Fruit fly (Drosophila melanogaster) whole organism, embryonic: ENCODE measurements around the gene brat.

Source experiments
- CG1603 ChIP-seq: fragments of 200-800 bp; sonication (Bioruptor generic); optimal IDR thresholded peaks from 2 replicates; lab custom pipeline; 2019; ENCODE audit warnings: missing biosample characterization, mild to moderate bottlenecking, missing genetic modification characterization, moderate library complexity
- CG17361 ChIP-seq: fragments of 200-800 bp; sonication (Bioruptor generic); IDR thresholded peaks from 3 replicates; pipeline ENCODE4 v1.3.6; 2022; ENCODE audit warnings: missing biosample characterization, missing genetic modification characterization
- CG18262 ChIP-seq: fragments of 200-800 bp; optimal IDR thresholded peaks from 3 replicates; lab custom pipeline; 2019; ENCODE audit warnings: missing biosample characterization, mild to moderate bottlenecking, missing genetic modification characterization, moderate library complexity
- CG2199 ChIP-seq: fragments of 200-800 bp; sonication (Bioruptor generic); IDR thresholded peaks from 3 replicates; pipeline ENCODE4 v1.3.6; 2022; ENCODE audit warnings: missing biosample characterization, missing genetic modification characterization
- CG2875 ChIP-seq: fragments of 200-800 bp; sonication (Bioruptor generic); optimal IDR thresholded peaks from 2 replicates; lab custom pipeline; 2017; ENCODE audit warnings: missing biosample characterization, mild to moderate bottlenecking, missing genetic modification characterization, missing genetic modification reagents
- CG30403 ChIP-seq: fragments of 200-800 bp; sonication (Bioruptor generic); optimal IDR thresholded peaks from 3 replicates; lab custom pipeline; 2016; ENCODE audit warnings: missing biosample characterization, missing genetic modification characterization
- CG3163 ChIP-seq: fragments of 200-800 bp; sonication (Bioruptor generic); optimal IDR thresholded peaks from 3 replicates; lab custom pipeline; 2016; ENCODE audit warnings: missing biosample characterization, missing genetic modification characterization
- CG4404 ChIP-seq: fragments of 200-800 bp; sonication (Bioruptor generic); IDR thresholded peaks from 2 replicates; pipeline ENCODE4 v1.3.6; 2022; ENCODE audit warnings: missing biosample characterization, missing genetic modification characterization
- CG5953 ChIP-seq: fragments of 200-800 bp; sonication (Bioruptor generic); IDR thresholded peaks from 2 replicates; pipeline ENCODE4 v1.3.6; 2022; ENCODE audit warnings: missing biosample characterization, missing genetic modification characterization
- CG6654 ChIP-seq: fragments of 200-800 bp; sonication (Bioruptor generic); optimal IDR thresholded peaks from 2 replicates; lab custom pipeline; 2017; ENCODE audit warnings: missing biosample characterization, mild to moderate bottlenecking, missing genetic modification characterization
- CG7556 ChIP-seq: fragments of 200-800 bp; sonication (Bioruptor generic); optimal IDR thresholded peaks from 2 replicates; lab custom pipeline; 2017; ENCODE audit warnings: missing biosample characterization, mild to moderate bottlenecking, missing genetic modification characterization
- CG8765 ChIP-seq: fragments of 200-800 bp; sonication (Bioruptor generic); IDR thresholded peaks from 2 replicates; pipeline ENCODE4 v1.3.6; 2022; ENCODE audit warnings: missing biosample characterization, missing genetic modification characterization
- CG9437 ChIP-seq: fragments of 200-800 bp; sonication (Bioruptor generic); optimal IDR thresholded peaks from 2 replicates; lab custom pipeline; 2018; ENCODE audit warnings: missing biosample characterization, mild to moderate bottlenecking, missing genetic modification characterization
- Chrac-16 ChIP-seq: fragments of 200-800 bp; sonication (Bioruptor generic); optimal IDR thresholded peaks from 3 replicates; lab custom pipeline; 2016; ENCODE audit warnings: missing biosample characterization, missing genetic modification characterization
- Ets65A ChIP-seq: fragments of 200-800 bp; sonication (Bioruptor generic); peaks from one replicate; lab custom pipeline; 2016; ENCODE audit warnings: missing biosample characterization, missing genetic modification characterization
- Fer3 ChIP-seq: fragments of 200-800 bp; sonication (Bioruptor generic); optimal IDR thresholded peaks from 2 replicates; lab custom pipeline; 2018; ENCODE audit warnings: missing biosample characterization, mild to moderate bottlenecking, missing genetic modification characterization, moderate library complexity
- Mes4 ChIP-seq: fragments of 200-800 bp; sonication (Bioruptor generic); optimal IDR thresholded peaks from 2 replicates; lab custom pipeline; 2016; ENCODE audit warnings: missing biosample characterization, missing genetic modification characterization
- NK7.1 ChIP-seq: fragments of 200-800 bp; sonication (Bioruptor generic); optimal IDR thresholded peaks from 3 replicates; lab custom pipeline; 2016; ENCODE audit warnings: missing biosample characterization, missing genetic modification characterization
- Nf-YA ChIP-seq: fragments of 200-800 bp; sonication (Bioruptor generic); IDR thresholded peaks from 2 replicates; pipeline ENCODE4 v1.3.6; 2022; ENCODE audit warnings: missing biosample characterization, missing genetic modification characterization
- Optix ChIP-seq: fragments of 200-800 bp; sonication (Bioruptor generic); IDR thresholded peaks from 3 replicates; pipeline ENCODE4 v1.3.6; 2022; ENCODE audit warnings: missing biosample characterization, missing genetic modification characterization
- Sry-β ChIP-seq: fragments of 200-800 bp; sonication (Bioruptor generic); optimal IDR thresholded peaks from 2 replicates; lab custom pipeline; 2018; ENCODE audit warnings: missing biosample characterization, mild to moderate bottlenecking, missing genetic modification characterization, moderate library complexity
- Xrp1 ChIP-seq: fragments of 200-800 bp; sonication (Bioruptor generic); IDR thresholded peaks from 2 replicates; pipeline ENCODE4 v1.3.6; 2022; ENCODE audit warnings: missing biosample characterization, missing genetic modification characterization
- ara ChIP-seq: fragments of 200-800 bp; sonication (Bioruptor generic); IDR thresholded peaks from 2 replicates; pipeline ENCODE4 v1.3.6; 2022; ENCODE audit warnings: missing biosample characterization, missing genetic modification characterization
- bcd ChIP-seq: fragments of 200-800 bp; sonication (Bioruptor generic); optimal IDR thresholded peaks from 2 replicates; lab custom pipeline; 2017; ENCODE audit warnings: missing biosample characterization, mild to moderate bottlenecking, missing genetic modification characterization
- cad ChIP-seq: fragments of >200 bp; optimal IDR thresholded peaks from 2 replicates; lab custom pipeline; 2017; ENCODE audit warnings: missing biosample characterization, missing genetic modification characterization
- caup ChIP-seq: fragments of 200-800 bp; sonication (Bioruptor generic); optimal IDR thresholded peaks from 3 replicates; lab custom pipeline; 2017; ENCODE audit warnings: missing biosample characterization, mild to moderate bottlenecking, missing genetic modification characterization, moderate library complexity; ENCODE audit not compliant: severe bottlenecking
- chinmo ChIP-seq: fragments of 200-800 bp; sonication (Bioruptor generic); IDR thresholded peaks from 4 replicates; pipeline ENCODE4 v1.3.6; 2022; ENCODE audit warnings: missing biosample characterization, missing genetic modification characterization; ENCODE audit not compliant: partially characterized antibody
- ci ChIP-seq: fragments of 200-800 bp; sonication (Bioruptor generic); IDR thresholded peaks from 3 replicates; pipeline ENCODE4 v1.3.6; 2022; ENCODE audit warnings: missing biosample characterization, missing genetic modification characterization
- dan ChIP-seq: fragments of 200-800 bp; sonication (Bioruptor generic); IDR thresholded peaks from 2 replicates; pipeline ENCODE4 v1.3.6; 2022; ENCODE audit warnings: missing biosample characterization, missing genetic modification characterization
- fru ChIP-seq: fragments of >200 bp; optimal IDR thresholded peaks from 2 replicates; lab custom pipeline; 2017
- ftz-f1 ChIP-seq: fragments of 200-800 bp; sonication (Bioruptor generic); optimal IDR thresholded peaks from 2 replicates; lab custom pipeline; 2016; ENCODE audit warnings: missing biosample characterization, missing genetic modification characterization
- grau ChIP-seq: fragments of 200-800 bp; optimal IDR thresholded peaks from 3 replicates; lab custom pipeline; 2019; ENCODE audit warnings: missing biosample characterization, mild to moderate bottlenecking, missing genetic modification characterization, moderate library complexity
- gsb-n ChIP-seq: fragments of 200-800 bp; sonication (Bioruptor generic); optimal IDR thresholded peaks from 3 replicates; lab custom pipeline; 2018; ENCODE audit warnings: missing biosample characterization, mild to moderate bottlenecking, missing genetic modification characterization
- her ChIP-seq: fragments of 200-800 bp; sonication (Bioruptor generic); optimal IDR thresholded peaks from 2 replicates; lab custom pipeline; 2016; ENCODE audit warnings: missing biosample characterization, missing genetic modification characterization
- jing ChIP-seq: fragments of 200-800 bp; sonication (Bioruptor generic); optimal IDR thresholded peaks from 2 replicates; lab custom pipeline; 2018; ENCODE audit warnings: missing biosample characterization, mild to moderate bottlenecking, missing genetic modification characterization
- klu ChIP-seq: fragments of 200-800 bp; sonication (Bioruptor generic); IDR thresholded peaks from 2 replicates; pipeline ENCODE4 v1.3.6; 2022; ENCODE audit warnings: missing biosample characterization, missing genetic modification characterization
- lbe ChIP-seq: fragments of 200-800 bp; sonication (Bioruptor generic); optimal IDR thresholded peaks from 2 replicates; lab custom pipeline; 2016; ENCODE audit warnings: missing biosample characterization, mild to moderate bottlenecking, missing genetic modification characterization
- mirr ChIP-seq: fragments of 200-800 bp; sonication (Bioruptor generic); optimal IDR thresholded peaks from 3 replicates; lab custom pipeline; 2018; ENCODE audit warnings: missing biosample characterization, mild to moderate bottlenecking, missing genetic modification characterization
- pan ChIP-seq, 4 experiments: fragments of >200 bp in 3 of 4; fragments of 200-800 bp in 1 of 4; sonication (Bioruptor generic) in 1 of 4; optimal IDR thresholded peaks in 3 of 4; IDR thresholded peaks in 1 of 4; 2 replicates each; pipeline versions ENCODE4 v1.3.6 to Lab custom; 2017 to 2022; ENCODE audit warnings: missing biosample characterization in 2 of 4, missing genetic modification characterization in 2 of 4, mixed read lengths in 1 of 4
- pfk ChIP-seq: fragments of 200-800 bp; sonication (Bioruptor generic); optimal IDR thresholded peaks from 2 replicates; lab custom pipeline; 2018; ENCODE audit warnings: missing biosample characterization, mild to moderate bottlenecking, missing genetic modification characterization, moderate library complexity
- phol ChIP-seq: fragments of 200-800 bp; sonication (Bioruptor generic); optimal IDR thresholded peaks from 3 replicates; lab custom pipeline; 2018; ENCODE audit warnings: missing biosample characterization, mild to moderate bottlenecking, missing genetic modification characterization, moderate library complexity
- sc ChIP-seq, 3 experiments: fragments of >200 bp in 2 of 3; fragments of 200-800 bp in 1 of 3; sonication (Bioruptor generic) in 1 of 3; optimal IDR thresholded peaks; 2 replicates in 2 of 3; 3 replicates in 1 of 3; lab custom pipeline; 2017; ENCODE audit warnings: mild to moderate bottlenecking in 1 of 3, missing biosample characterization in 1 of 3, missing genetic modification characterization in 1 of 3, missing genetic modification reagents in 1 of 3
- sd ChIP-seq: fragments of 200-800 bp; sonication (Bioruptor generic); optimal IDR thresholded peaks from 3 replicates; lab custom pipeline; 2018; ENCODE audit warnings: missing biosample characterization, mild to moderate bottlenecking, missing genetic modification characterization, moderate library complexity
- sens ChIP-seq: fragments of 200-800 bp; sonication (Bioruptor generic); peaks from one replicate; lab custom pipeline; 2016; ENCODE audit warnings: missing biosample characterization, missing genetic modification characterization
- sim ChIP-seq: fragments of 200-800 bp; sonication (Bioruptor generic); IDR thresholded peaks from 2 replicates; pipeline ENCODE4 v1.3.6; 2022; ENCODE audit warnings: missing biosample characterization, missing genetic modification characterization
- stwl ChIP-seq: fragments of 200-800 bp; sonication (Bioruptor generic); optimal IDR thresholded peaks from 3 replicates; lab custom pipeline; 2018; ENCODE audit warnings: missing biosample characterization, mild to moderate bottlenecking, missing genetic modification characterization, moderate library complexity

brat gene

dm6 chr2L:19162330-19163100, 28.9 kb downstream of the brat start (continued):
- TF ChIP-seq CG3163 (no peak), pfk (peak; percentile 69), stwl (tag; lab: Kevin White, UChicago) (no peak), grau (tag; lab: Kevin White, UChicago) (peak; percentile 17), CG2875 (GFP tag; lab: Kevin White, UChicago) (no peak), sens (GFP tag; lab: Kevin White, UChicago) (peak; percentile 53), ftz-f1 (no peak), CG4404 (GFP tag; lab: Robert Waterston, UW) (no peak), gsb-n (no peak), lbe (peak; percentile 46), fru (lab: Kevin White, UChicago) (no peak), pan (optimal IDR thresholded peaks at IDR 0.05; lab: Kevin White, UChicago) (no peak), pan (GFP tag; optimal IDR thresholded peaks at IDR 0.05 in 1 of 2, IDR thresholded peaks at IDR 0.05 in 1 of 2) (peak in 1 of 2 experiments; percentile 12), sc (optimal IDR thresholded peaks at IDR 0.05; lab: Kevin White, UChicago) (no peak), sc (GFP tag; optimal IDR thresholded peaks at IDR 0.05; lab: Kevin White, UChicago) (no peak), CG18262 (peak; percentile 16), Chrac-16 (no peak), Ets65A (GFP tag; lab: Kevin White, UChicago) (no peak), cad (GFP tag; lab: Kevin White, UChicago) (peak; percentile 82), dan (no peak), her (GFP tag; lab: Kevin White, UChicago) (no peak), CG2199 (peak; percentile 55; the same call in 2 of the 3 replicates), Sry-β (GFP tag; lab: Kevin White, UChicago) (no peak)

- peak; percentile 74 for TF ChIP-seq gsb-n
- TF ChIP-seq sim (GFP tag; lab: Robert Waterston, UW): no peak
- no peak for TF ChIP-seq Mes4 (GFP tag; lab: Kevin White, UChicago)
- TF ChIP-seq sd (tag; lab: Kevin White, UChicago): peak; percentile 81
- TF ChIP-seq Fer3 (tag; lab: Kevin White, UChicago): no peak
- TF ChIP-seq phol (tag; lab: Kevin White, UChicago): peak; percentile 12
- TF ChIP-seq jing (GFP tag; lab: Kevin White, UChicago): no peak
- TF ChIP-seq pan (optimal IDR thresholded peaks at IDR 0.05; lab: Kevin White, UChicago): no peak
- TF ChIP-seq pan (GFP tag; optimal IDR thresholded peaks at IDR 0.05 in 1 of 2, IDR thresholded peaks at IDR 0.05 in 1 of 2): no peak
- TF ChIP-seq chinmo (GFP tag; lab: Robert Waterston, UW): 0 out of 4 replicates have a peak, but pooled peaks have one; percentile 16
- TF ChIP-seq ci (GFP tag; lab: Robert Waterston, UW): 0 out of 3 replicates have a peak, but pooled peaks have one; percentile 18
- TF ChIP-seq mirr (GFP tag; lab: Kevin White, UChicago): no peak
- TF ChIP-seq CG30403 (GFP tag; lab: Kevin White, UChicago): peak; percentile 7
- peak; percentile 90 for TF ChIP-seq pfk
- TF ChIP-seq Nf-YA (GFP tag; lab: Robert Waterston, UW): no peak
- TF ChIP-seq CG1603: no peak
- TF ChIP-seq caup (GFP tag; lab: Kevin White, UChicago): no peak
- no peak for TF ChIP-seq bcd (GFP tag; lab: Kevin White, UChicago)
- no peak for TF ChIP-seq NK7.1
- TF ChIP-seq CG5953 (GFP tag; lab: Robert Waterston, UW): no peak
- TF ChIP-seq her (GFP tag; lab: Kevin White, UChicago): no peak
- peak; percentile 86 for TF ChIP-seq grau (tag; lab: Kevin White, UChicago)
- no peak for TF ChIP-seq CG6654 (GFP tag; lab: Kevin White, UChicago)
- no peak for TF ChIP-seq CG9437 (GFP tag; lab: Kevin White, UChicago)
- peak; percentile 14; the same call in 1 of the 3 replicates for TF ChIP-seq CG17361 (GFP tag; lab: Robert Waterston, UW)
- TF ChIP-seq klu: no peak
- peak; percentile 21; the same call in 1 of the 2 replicates for TF ChIP-seq ara (GFP tag; lab: Robert Waterston, UW)
- TF ChIP-seq Xrp1 (GFP tag; lab: Robert Waterston, UW): no peak
- no peak for TF ChIP-seq CG8765
- TF ChIP-seq Optix: no peak
- TF ChIP-seq CG7556 (GFP tag; lab: Kevin White, UChicago): no peak
Observed at dm6 chr2L:19163143-19163974, 29.7 kb downstream of the brat start.
